Fruit fly (Drosophila melanogaster) whole organism, embryonic: ENCODE results near the gene CG31883.

Experiments
- Blimp-1 ChIP-seq: fragments of 200-800 bp; sonication (Bioruptor generic); optimal IDR thresholded peaks from 3 replicates; lab custom pipeline; 2018; ENCODE audit warnings: missing biosample characterization, missing genetic modification characterization, mild to moderate bottlenecking, moderate library complexity, missing genetic modification reagents
- CG11504 ChIP-seq: fragments of 200-800 bp; sonication (Bioruptor generic); optimal IDR thresholded peaks from 3 replicates; lab custom pipeline; 2019; ENCODE audit warnings: missing biosample characterization, mild to moderate bottlenecking, missing genetic modification characterization, moderate library complexity
- CG11695 ChIP-seq: fragments of 200-800 bp; sonication (Bioruptor generic); IDR thresholded peaks from 3 replicates; pipeline ENCODE4 v1.3.6; 2022; ENCODE audit warnings: missing biosample characterization, missing genetic modification characterization
- CG11696 ChIP-seq: fragments of 200-800 bp; sonication (Bioruptor generic); IDR thresholded peaks from 2 replicates; pipeline ENCODE4 v1.3.6; 2022; ENCODE audit warnings: missing biosample characterization, missing genetic modification characterization
- CG12299 ChIP-seq: fragments of 200-800 bp; sonication (Bioruptor generic); optimal IDR thresholded peaks from 2 replicates; lab custom pipeline; 2018; ENCODE audit warnings: missing biosample characterization, mild to moderate bottlenecking, missing genetic modification characterization
- CG12769 ChIP-seq: fragments of 200-800 bp; sonication (Bioruptor generic); optimal IDR thresholded peaks from 2 replicates; lab custom pipeline; 2019; ENCODE audit warnings: missing biosample characterization, mild to moderate bottlenecking, missing genetic modification characterization, moderate library complexity
- CG13424 ChIP-seq: fragments of 200-800 bp; sonication (Bioruptor generic); optimal IDR thresholded peaks from 2 replicates; lab custom pipeline; 2019; ENCODE audit warnings: missing biosample characterization, mild to moderate bottlenecking, missing genetic modification characterization, moderate library complexity
- CG14441 ChIP-seq: fragments of 200-800 bp; sonication (Bioruptor generic); IDR thresholded peaks from 2 replicates; pipeline ENCODE4 v1.3.6; 2022; ENCODE audit warnings: missing biosample characterization, missing genetic modification characterization
- CG15514 ChIP-seq: fragments of 200-800 bp; sonication (Bioruptor generic); optimal IDR thresholded peaks from 3 replicates; lab custom pipeline; 2017; ENCODE audit warnings: missing biosample characterization, missing genetic modification characterization, mild to moderate bottlenecking, moderate library complexity, missing genetic modification reagents
- CG17802 ChIP-seq: fragments of 200-800 bp; sonication (Bioruptor generic); optimal IDR thresholded peaks from 2 replicates; lab custom pipeline; 2018; ENCODE audit warnings: missing biosample characterization, mild to moderate bottlenecking, missing genetic modification characterization, moderate library complexity
- CG1832 ChIP-seq: fragments of 200-800 bp; sonication (Bioruptor generic); optimal IDR thresholded peaks from 2 replicates; lab custom pipeline; 2017; ENCODE audit warnings: missing biosample characterization, mild to moderate bottlenecking, missing genetic modification characterization, inconsistent platforms
- CG18476 ChIP-seq: fragments of 200-800 bp; sonication (Bioruptor generic); optimal IDR thresholded peaks from 2 replicates; lab custom pipeline; 2016; ENCODE audit warnings: missing biosample characterization, mild to moderate bottlenecking, missing genetic modification characterization
- CG18764 ChIP-seq: fragments of 200-800 bp; sonication (Bioruptor generic); optimal IDR thresholded peaks from 3 replicates; lab custom pipeline; 2016; ENCODE audit warnings: missing biosample characterization, missing genetic modification characterization
- CG2202 ChIP-seq: fragments of 200-800 bp; sonication (Bioruptor generic); optimal IDR thresholded peaks from 2 replicates; lab custom pipeline; 2018; ENCODE audit warnings: missing biosample characterization, mild to moderate bottlenecking, missing genetic modification characterization
- CG3838 ChIP-seq: fragments of 200-800 bp; sonication (Bioruptor generic); optimal IDR thresholded peaks from 3 replicates; lab custom pipeline; 2016; ENCODE audit warnings: missing biosample characterization, missing genetic modification characterization
- CG4424 ChIP-seq: fragments of 200-800 bp; sonication (Bioruptor generic); optimal IDR thresholded peaks from 3 replicates; lab custom pipeline; 2016; ENCODE audit warnings: missing biosample characterization, missing genetic modification characterization
- CG6791 ChIP-seq: fragments of 200-800 bp; sonication (Bioruptor generic); IDR thresholded peaks from 3 replicates; pipeline ENCODE4 v1.3.6; 2022; ENCODE audit warnings: missing biosample characterization, missing genetic modification characterization; ENCODE audit not compliant: partially characterized antibody
- CG9817 ChIP-seq: fragments of 200-800 bp; sonication (Bioruptor generic); optimal IDR thresholded peaks from 2 replicates; lab custom pipeline; 2018; ENCODE audit warnings: missing biosample characterization, mild to moderate bottlenecking, missing genetic modification characterization, moderate library complexity
- D19A ChIP-seq: fragments of 200-800 bp; optimal IDR thresholded peaks from 3 replicates; lab custom pipeline; 2019; ENCODE audit warnings: missing biosample characterization, mild to moderate bottlenecking, missing genetic modification characterization, moderate library complexity
- Dbx ChIP-seq: fragments of 200-800 bp; sonication (Bioruptor generic); IDR thresholded peaks from 3 replicates; pipeline ENCODE4 v1.3.6; 2022; ENCODE audit warnings: missing biosample characterization, missing genetic modification characterization
- Deaf1 ChIP-seq: fragments of 200-800 bp; optimal IDR thresholded peaks from 3 replicates; lab custom pipeline; 2019; ENCODE audit warnings: missing biosample characterization, mild to moderate bottlenecking, missing genetic modification characterization, moderate library complexity
- Dip2 ChIP-seq: fragments of 200-800 bp; sonication (Bioruptor generic); IDR thresholded peaks from 2 replicates; pipeline ENCODE4 v1.3.6; 2022; ENCODE audit warnings: missing biosample characterization, missing genetic modification characterization
- Doc2 ChIP-seq: fragments of 200-800 bp; sonication (Bioruptor generic); IDR thresholded peaks from 2 replicates; pipeline ENCODE4 v1.3.6; 2022; ENCODE audit warnings: missing biosample characterization, missing genetic modification characterization
- E2f2 ChIP-seq: fragments of 200-800 bp; sonication (Bioruptor generic); IDR thresholded peaks from 2 replicates; pipeline ENCODE4 v1.3.6; 2022; ENCODE audit warnings: missing biosample characterization, missing genetic modification characterization
- Fer3 ChIP-seq: fragments of 200-800 bp; sonication (Bioruptor generic); optimal IDR thresholded peaks from 2 replicates; lab custom pipeline; 2018; ENCODE audit warnings: missing biosample characterization, mild to moderate bottlenecking, missing genetic modification characterization, moderate library complexity
- HLH3B ChIP-seq: fragments of 200-800 bp; sonication (Bioruptor generic); IDR thresholded peaks from 2 replicates; pipeline ENCODE4 v1.3.6; 2022; ENCODE audit warnings: missing biosample characterization, missing genetic modification characterization
- MTF-1 ChIP-seq: fragments of 200-800 bp; sonication (Bioruptor generic); optimal IDR thresholded peaks from 2 replicates; lab custom pipeline; 2018; ENCODE audit warnings: missing biosample characterization, mild to moderate bottlenecking, missing genetic modification characterization, borderline replicate concordance
- Meics ChIP-seq: fragments of 200-800 bp; sonication (Bioruptor generic); optimal IDR thresholded peaks from 2 replicates; lab custom pipeline; 2017; ENCODE audit warnings: missing biosample characterization, mild to moderate bottlenecking, missing genetic modification characterization
- Mrtf ChIP-seq: fragments of 200-800 bp; sonication (Bioruptor generic); IDR thresholded peaks from 3 replicates; pipeline ENCODE4 v1.3.6; 2022; ENCODE audit warnings: missing biosample characterization, missing genetic modification characterization
- NfI ChIP-seq: fragments of 200-800 bp; sonication (Bioruptor generic); optimal IDR thresholded peaks from 3 replicates; lab custom pipeline; 2018; ENCODE audit warnings: missing biosample characterization, mild to moderate bottlenecking, missing genetic modification characterization, moderate library complexity
- Rx ChIP-seq: fragments of 200-800 bp; sonication (Bioruptor generic); IDR thresholded peaks from 2 replicates; pipeline ENCODE4 v1.3.6; 2022; ENCODE audit warnings: missing biosample characterization, missing genetic modification characterization
- Trl ChIP-seq, 3 experiments: fragments of >200 bp in 2 of 3; fragments of 200-800 bp in 1 of 3; sonication (Bioruptor generic) in 1 of 3; optimal IDR thresholded peaks; 2 replicates in 1 of 3; 3 replicates in 2 of 3; lab custom pipeline; 2016 to 2017; ENCODE audit warnings: missing biosample characterization in 1 of 3, missing genetic modification characterization in 1 of 3
- bigmax ChIP-seq: fragments of 200-800 bp; sonication (Bioruptor generic); optimal IDR thresholded peaks from 2 replicates; lab custom pipeline; 2018; ENCODE audit warnings: missing biosample characterization, mild to moderate bottlenecking, missing genetic modification characterization
- bowl ChIP-seq: fragments of 200-800 bp; sonication (Bioruptor generic); IDR thresholded peaks from 2 replicates; pipeline ENCODE4 v1.3.6; 2022; ENCODE audit warnings: missing biosample characterization, missing genetic modification characterization
- bsh ChIP-seq, 2 experiments: fragments of 200-800 bp; sonication (Bioruptor generic); optimal IDR thresholded peaks; 2 replicates each; lab custom pipeline; 2017 to 2018; ENCODE audit warnings: mild to moderate bottlenecking in 2 of 2, missing biosample characterization in 2 of 2, missing genetic modification characterization in 2 of 2, moderate library complexity in 1 of 2
- caup ChIP-seq: fragments of 200-800 bp; sonication (Bioruptor generic); optimal IDR thresholded peaks from 3 replicates; lab custom pipeline; 2017; ENCODE audit warnings: missing biosample characterization, mild to moderate bottlenecking, missing genetic modification characterization, moderate library complexity; ENCODE audit not compliant: severe bottlenecking
- corto ChIP-seq: fragments of 200-800 bp; sonication (Bioruptor generic); optimal IDR thresholded peaks from 2 replicates; lab custom pipeline; 2016; ENCODE audit warnings: missing biosample characterization, mild to moderate bottlenecking, missing genetic modification characterization, moderate library complexity
- dmrt99B ChIP-seq: fragments of 200-800 bp; sonication (Bioruptor generic); optimal IDR thresholded peaks from 2 replicates; lab custom pipeline; 2018; ENCODE audit warnings: missing biosample characterization, mild to moderate bottlenecking, missing genetic modification characterization, moderate library complexity
- dysf ChIP-seq: fragments of 200-800 bp; sonication (Bioruptor generic); IDR thresholded peaks from 3 replicates; pipeline ENCODE4 v1.3.6; 2022; ENCODE audit warnings: missing biosample characterization, missing genetic modification characterization
- hb ChIP-seq: fragments of 200-800 bp; sonication (Bioruptor generic); IDR thresholded peaks from 3 replicates; pipeline ENCODE4 v1.3.6; 2022; ENCODE audit warnings: missing biosample characterization, missing genetic modification characterization; ENCODE audit not compliant: partially characterized antibody
- ken ChIP-seq: fragments of 200-800 bp; sonication (Bioruptor generic); IDR thresholded peaks from 3 replicates; pipeline ENCODE4 v1.3.6; 2022; ENCODE audit warnings: missing biosample characterization, missing genetic modification characterization
- lola ChIP-seq, 3 experiments: fragments of >200 bp in 2 of 3; fragments of 200-800 bp in 1 of 3; sonication (Bioruptor generic) in 1 of 3; optimal IDR thresholded peaks; 2 replicates each; lab custom pipeline; 2017 to 2019; ENCODE audit warnings: missing biosample characterization in 3 of 3, missing genetic modification characterization in 3 of 3, mild to moderate bottlenecking in 1 of 3, moderate library complexity in 1 of 3
- phol ChIP-seq: fragments of 200-800 bp; sonication (Bioruptor generic); optimal IDR thresholded peaks from 3 replicates; lab custom pipeline; 2018; ENCODE audit warnings: missing biosample characterization, mild to moderate bottlenecking, missing genetic modification characterization, moderate library complexity
- sd ChIP-seq: fragments of 200-800 bp; sonication (Bioruptor generic); optimal IDR thresholded peaks from 3 replicates; lab custom pipeline; 2018; ENCODE audit warnings: missing biosample characterization, mild to moderate bottlenecking, missing genetic modification characterization, moderate library complexity
- sens ChIP-seq: fragments of 200-800 bp; sonication (Bioruptor generic); peaks from one replicate; lab custom pipeline; 2016; ENCODE audit warnings: missing biosample characterization, missing genetic modification characterization
- sens-2 ChIP-seq: fragments of 200-800 bp; sonication (Bioruptor generic); IDR thresholded peaks from 2 replicates; pipeline ENCODE4 v1.3.6; 2022; ENCODE audit warnings: missing biosample characterization, missing genetic modification characterization

The CG31883 gene

dm6 chr2L:9493375-9494263, 34.7 kb upstream of the CG31883 start (continued):
- peak in 1 of 3 experiments; percentile 19 for TF ChIP-seq lola (GFP tag; optimal IDR thresholded peaks at IDR 0.05; lab: Kevin White, UChicago)
- TF ChIP-seq CG13424 = peak; percentile 29
- TF ChIP-seq Trl (optimal IDR thresholded peaks at IDR 0.05; lab: Kevin White, UChicago) = peak; percentile 51 to 58
- no peak for TF ChIP-seq Trl (GFP tag; optimal IDR thresholded peaks at IDR 0.05; lab: Kevin White, UChicago)
- peak; percentile 69 for TF ChIP-seq CG11504 (tag; lab: Kevin White, UChicago)
- peak; percentile 42 for TF ChIP-seq NfI
- TF ChIP-seq MTF-1 (GFP tag; lab: Kevin White, UChicago) = no peak
- TF ChIP-seq CG12299 = peak; percentile 25
- TF ChIP-seq Mrtf (GFP tag; lab: Robert Waterston, UW) = no peak
- peak; percentile 53; the same call in 1 of the 2 replicates for TF ChIP-seq HLH3B (GFP tag; lab: Robert Waterston, UW)
- peak; percentile 54; the same call in 1 of the 3 replicates for TF ChIP-seq CG6791 (GFP tag; lab: Robert Waterston, UW)
- TF ChIP-seq hb = no peak
- peak; percentile 29 for TF ChIP-seq CG15514 (GFP tag; lab: Kevin White, UChicago)
- TF ChIP-seq E2f2 (GFP tag; lab: Robert Waterston, UW) = no peak
- TF ChIP-seq CG1832 = no peak
- TF ChIP-seq CG11696 (GFP tag; lab: Robert Waterston, UW) = 0 out of 2 replicates have a peak, but pooled peaks have one; percentile 7
- TF ChIP-seq Meics (GFP tag; lab: Kevin White, UChicago) = peak; percentile 44
- TF ChIP-seq Dbx = peak; percentile 48; the same call in 1 of the 3 replicates
- TF ChIP-seq Blimp-1 (GFP tag; lab: Kevin White, UChicago) = peak; percentile 44
- TF ChIP-seq CG2202 (tag; lab: Kevin White, UChicago) = no peak
- peak; percentile 27 for TF ChIP-seq corto (GFP tag; lab: Kevin White, UChicago)
- TF ChIP-seq Doc2 (GFP tag; lab: Robert Waterston, UW) = no peak
- TF ChIP-seq dmrt99B (tag; lab: Kevin White, UChicago) = peak; percentile 66
- no peak for TF ChIP-seq sens-2 (GFP tag; lab: Robert Waterston, UW)
- TF ChIP-seq CG3838 (GFP tag; lab: Kevin White, UChicago) = no peak
- TF ChIP-seq bowl (GFP tag; lab: Robert Waterston, UW) = no peak
- TF ChIP-seq CG12769 (tag; lab: Kevin White, UChicago) = peak; percentile 45
- no peak for TF ChIP-seq Deaf1 (tag; lab: Kevin White, UChicago)
- TF ChIP-seq bigmax (GFP tag; lab: Kevin White, UChicago) = no peak
- TF ChIP-seq sd (tag; lab: Kevin White, UChicago) = peak; percentile 62
- TF ChIP-seq Fer3 (tag; lab: Kevin White, UChicago) = peak; percentile 62
- TF ChIP-seq CG9817 (tag; lab: Kevin White, UChicago) = peak; percentile 30
- no peak for TF ChIP-seq CG18764 (GFP tag; lab: Kevin White, UChicago)
- TF ChIP-seq dysf = peak; percentile 63; the same call in 1 of the 3 replicates
- TF ChIP-seq phol (tag; lab: Kevin White, UChicago) = peak; percentile 42
- TF ChIP-seq CG18476 (GFP tag; lab: Kevin White, UChicago) = peak; percentile 21
- TF ChIP-seq caup (GFP tag; lab: Kevin White, UChicago) = peak; percentile 38
- no peak for TF ChIP-seq CG17802 (tag; lab: Kevin White, UChicago)
- TF ChIP-seq CG4424 = no peak
- 0 out of 2 replicates have a peak, but pooled peaks have one; percentile 9 for TF ChIP-seq Rx (GFP tag; lab: Robert Waterston, UW)
- TF ChIP-seq sens = peak; percentile 77
- peak in 1 of 2 experiments; percentile 21 for TF ChIP-seq bsh (GFP tag; optimal IDR thresholded peaks at IDR 0.05; lab: Kevin White, UChicago)
- TF ChIP-seq ken = no peak
- 0 out of 2 replicates have a peak, but pooled peaks have one; percentile 19 for TF ChIP-seq CG14441 (GFP tag; lab: Robert Waterston, UW)
- TF ChIP-seq CG11695 (GFP tag; lab: Robert Waterston, UW) = peak; percentile 60; the same call in 2 of the 3 replicates
- no peak for TF ChIP-seq Dip2
- peak; percentile 45 for TF ChIP-seq D19A (tag; lab: Kevin White, UChicago)
